Fruit fly (Drosophila melanogaster) Kc167 (cell line): ENCODE measurements around the gene CG31683.
"Not testable (repeated sequence)": the region's sequence is repeated elsewhere in the genome, so short reads cannot be mapped to it uniquely, and the experiment has no call there.

Source experiments
- Myc ChIP-seq: fragments of >200 bp; optimal IDR thresholded peaks from 2 replicates; lab custom pipeline; 2017; ENCODE audit warnings: missing external identifiers
- Sin3A ChIP-seq: fragments of >200 bp; optimal IDR thresholded peaks from 2 replicates; lab custom pipeline; 2018; ENCODE audit warnings: missing external identifiers
- h ChIP-seq: fragments of >200 bp; optimal IDR thresholded peaks from 3 replicates; lab custom pipeline; 2018; ENCODE audit warnings: missing external identifiers
- insv ChIP-seq: fragments of >200 bp; optimal IDR thresholded peaks from 3 replicates; lab custom pipeline; 2018; ENCODE audit warnings: missing external identifiers
- psq ChIP-seq: fragments of >200 bp; optimal IDR thresholded peaks from 2 replicates; lab custom pipeline; 2017; ENCODE audit warnings: missing external identifiers

DNA sequence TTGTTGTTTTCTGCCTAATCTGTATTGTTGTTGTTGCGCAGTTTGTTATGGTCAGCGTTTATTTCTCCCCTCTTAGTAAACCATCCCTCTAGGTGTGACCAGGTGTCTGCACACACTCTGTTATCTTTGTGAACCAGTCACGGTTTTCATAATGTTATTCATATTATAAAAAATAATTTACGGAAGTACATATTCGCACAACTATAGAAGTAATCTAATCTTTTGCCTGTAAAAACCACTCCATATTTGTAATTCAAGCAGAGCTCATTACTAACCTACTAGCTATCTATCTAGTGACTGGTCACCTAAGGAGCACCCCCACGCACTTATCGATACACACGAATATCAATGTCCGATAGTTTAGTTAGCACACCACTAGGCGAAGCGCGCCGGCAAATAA is at the start of gene CG31683, which contains the start of gene CG31687:
- TF ChIP-seq psq, Myc, insv, Sin3A, h (lab: Kevin White, UChicago): not testable (repeated sequence)
